Fruit fly (Drosophila melanogaster) S2 (cell line): ENCODE data around the gene gfzf.

Source experiments
- CG8478 ChIP-seq: fragments of >200 bp; optimal IDR thresholded peaks from 2 replicates; lab custom pipeline; 2018
- CTCF ChIP-seq, 2 experiments: fragments of >200 bp; optimal IDR thresholded peaks; 2 replicates each; lab custom pipeline; 2018

DNA sequence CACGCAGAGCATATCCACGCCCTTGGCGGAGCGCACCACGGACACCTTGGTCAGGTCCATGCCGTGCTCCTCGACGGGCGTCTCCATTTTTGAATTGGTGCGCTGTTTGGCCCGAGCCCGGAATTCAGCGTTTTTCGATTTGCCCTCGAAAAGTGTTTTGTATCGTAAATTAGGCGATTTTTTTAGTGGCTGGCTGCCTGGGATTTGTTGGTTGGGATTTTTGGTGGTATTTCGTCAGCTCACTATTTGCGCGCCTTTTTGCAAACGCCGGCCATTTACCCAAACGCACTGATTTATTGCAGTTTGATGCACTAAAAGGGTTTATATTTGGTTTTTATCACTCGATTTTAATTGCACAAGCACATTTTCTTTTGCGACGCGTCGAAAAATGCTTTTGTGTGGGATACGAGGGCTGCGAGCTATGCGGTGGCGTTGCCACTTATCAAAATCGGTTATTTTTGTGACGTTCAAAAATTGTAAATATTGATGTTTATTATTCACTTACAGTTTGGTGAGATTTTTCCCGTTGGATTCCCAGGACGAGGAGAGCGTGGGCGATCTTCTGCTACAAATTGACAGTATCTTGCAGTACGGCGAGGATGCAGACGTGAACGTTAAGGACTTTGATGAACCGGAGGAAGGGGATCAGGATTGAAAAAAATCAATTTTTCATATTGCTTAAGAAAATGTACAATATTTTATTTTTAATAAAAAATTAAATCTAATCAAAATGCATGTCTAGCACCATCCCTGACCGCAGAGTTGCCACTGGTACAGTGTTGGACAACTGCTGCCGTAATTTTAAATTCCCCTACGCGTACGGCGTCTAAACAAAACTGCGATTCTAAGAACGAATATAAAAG, at the start of gene gfzf, which contains the start of gene Sas-4:
- TF ChIP-seq CG8478 (lab: Kevin White, UChicago) (no peak), CTCF (optimal IDR thresholded peaks at IDR 0.05; lab: Kevin White, UChicago) (no peak)
